Worm (Caenorhabditis elegans) whole organism, L1 larva: ENCODE measurements around the gene ani-1.

Experiments used
- dpl-1 ChIP-seq, 3 experiments: fragments of 150-350 bp in 2 of 3; sonication (generic microtip) in 1 of 3; optimal IDR thresholded peaks; 2 replicates each; lab custom pipeline; 2014 to 2017; ENCODE audit warnings: missing biosample characterization in 3 of 3, missing genetic modification characterization in 3 of 3, missing genetic modification reagents in 3 of 3
- dsc-1 ChIP-seq: sonication (generic microtip); optimal IDR thresholded peaks from 2 replicates; lab custom pipeline; 2016; ENCODE audit warnings: mild to moderate bottlenecking, missing genetic modification characterization, missing compliant biosample characterization
- hlh-4 ChIP-seq: sonication (generic microtip); optimal IDR thresholded peaks from 2 replicates; lab custom pipeline; 2016; ENCODE audit warnings: mild to moderate bottlenecking, missing genetic modification characterization, missing compliant biosample characterization
- lin-39 ChIP-seq: fragments of 150-350 bp; optimal IDR thresholded peaks from 2 replicates; lab custom pipeline; 2014; ENCODE audit warnings: missing biosample characterization, missing genetic modification reagents, missing genetic modification characterization
- nhr-11 ChIP-seq: fragments of 150-350 bp; optimal IDR thresholded peaks from 2 replicates; lab custom pipeline; 2014; ENCODE audit warnings: missing biosample characterization, missing genetic modification characterization
- nhr-20 ChIP-seq: sonication (generic microtip); optimal IDR thresholded peaks from 2 replicates; lab custom pipeline; 2016; ENCODE audit warnings: mild to moderate bottlenecking, missing genetic modification characterization, missing compliant biosample characterization
- pqm-1 ChIP-seq: sonication (generic microtip); optimal IDR thresholded peaks from 3 replicates; lab custom pipeline; 2017; ENCODE audit warnings: missing biosample characterization, missing genetic modification characterization
- sox-4 ChIP-seq: sonication (generic microtip); optimal IDR thresholded peaks from 2 replicates; lab custom pipeline; 2016; ENCODE audit warnings: missing genetic modification characterization, missing compliant biosample characterization
- unc-130 ChIP-seq: fragments of 150-350 bp; optimal IDR thresholded peaks from 2 replicates; lab custom pipeline; 2017; ENCODE audit warnings: missing biosample characterization, missing genetic modification characterization, inconsistent platforms
- unc-62 ChIP-seq: fragments of 150-350 bp; optimal IDR thresholded peaks from 2 replicates; lab custom pipeline; 2014; ENCODE audit warnings: missing biosample characterization, missing genetic modification reagents, missing genetic modification characterization
- unc-98 ChIP-seq: fragments of 200-800 bp; sonication (Bioruptor generic); IDR thresholded peaks from 2 replicates; pipeline ENCODE4 v1.3.6; 2022; ENCODE audit warnings: missing genetic modification characterization, missing compliant biosample characterization

- no peak for TF ChIP-seq unc-62 (GFP tag; lab: Kevin White, UChicago)
- no peak for TF ChIP-seq lin-39 (tag; lab: Kevin White, UChicago)
- no peak for TF ChIP-seq pqm-1 (tag; lab: Kevin White, UChicago)
- TF ChIP-seq nhr-11 = no peak
- no peak for TF ChIP-seq dsc-1 (tag; lab: Kevin White, UChicago)
- TF ChIP-seq hlh-4 = no peak
- TF ChIP-seq sox-4 (tag; lab: Kevin White, UChicago) = no peak
- TF ChIP-seq unc-98 (GFP tag; lab: Robert Waterston, UW) = no peak
- TF ChIP-seq unc-130 (tag; lab: Kevin White, UChicago) = no peak
- TF ChIP-seq nhr-20 (tag; lab: Kevin White, UChicago) = no peak
- no peak for TF ChIP-seq dpl-1 (GFP tag; optimal IDR thresholded peaks at IDR 0.05; lab: Kevin White, UChicago)
Measured at ce11 chrIII:12496449-12496848, 43.3 kb upstream of the ani-1 start, which contains the start of gene herd-1.
